Fruit fly (Drosophila melanogaster): ENCODE measurements around the gene Mcr.

dm6 chr2L:8091429-8091828, 8.6 kb upstream of the Mcr start:
- no peak for TF ChIP-seq dsx (GFP tag; optimal IDR thresholded peaks at IDR 0.05; ENCODE audit: poor library complexity, severe bottlenecking)
- no peak for TF ChIP-seq Lpt (GFP tag; optimal IDR thresholded peaks at IDR 0.05)
- TF ChIP-seq Sox14 (GFP tag; optimal IDR thresholded peaks at IDR 0.05): no peak
- TF ChIP-seq net (GFP tag; optimal IDR thresholded peaks at IDR 0.05): no peak
- no peak for TF ChIP-seq CG8632 (GFP tag; optimal IDR thresholded peaks at IDR 0.05)
- no peak for TF ChIP-seq Ets21C (GFP tag; optimal IDR thresholded peaks at IDR 0.05)
